Worm (Caenorhabditis elegans) whole organism, L4 larva: Measurements from ENCODE around the gene Y4C6A.4.

ENCODE experiments used
- D1046.2 ChIP-seq: fragments of 200-800 bp; sonication (Bioruptor generic); IDR thresholded peaks from 2 replicates; pipeline ENCODE4 v1.3.6; 2022; ENCODE audit warnings: missing genetic modification characterization, missing compliant biosample characterization
- F10B5.3 ChIP-seq: sonication (generic microtip); optimal IDR thresholded peaks from 2 replicates; lab custom pipeline; 2016; ENCODE audit warnings: mild to moderate bottlenecking, missing genetic modification characterization, missing compliant biosample characterization
- F44E2.7 ChIP-seq: fragments of 200-800 bp; sonication (Bioruptor generic); IDR thresholded peaks from 2 replicates; pipeline ENCODE4 v2.1.2; 2022; ENCODE audit warnings: missing genetic modification characterization, missing compliant biosample characterization
- R02D3.7 ChIP-seq: fragments of 150-350 bp; sonication (generic microtip); optimal IDR thresholded peaks from 3 replicates; lab custom pipeline; 2014; ENCODE audit warnings: missing biosample characterization, missing genetic modification characterization
- Y75B8A.6 ChIP-seq: fragments of 200-800 bp; sonication (Bioruptor generic); IDR thresholded peaks from 2 replicates; pipeline ENCODE4 v1.3.6; 2022; ENCODE audit warnings: missing genetic modification reagents, missing genetic modification characterization, missing compliant biosample characterization
- ZK337.2 ChIP-seq: fragments of 200-800 bp; sonication (Bioruptor generic); IDR thresholded peaks from 2 replicates; pipeline ENCODE4 v1.3.6; 2022; ENCODE audit warnings: missing genetic modification reagents, missing genetic modification characterization, missing compliant biosample characterization
- aha-1 ChIP-seq: fragments of 150-350 bp; peaks from one replicate; lab custom pipeline; 2014; ENCODE audit warnings: missing biosample characterization, missing genetic modification characterization
- ama-1 ChIP-seq: fragments of 150-350 bp; optimal IDR thresholded peaks from 2 replicates; lab custom pipeline; 2014; ENCODE audit warnings: inconsistent platforms, mixed read lengths
- ceh-28 ChIP-seq: fragments of 150-350 bp; optimal IDR thresholded peaks from 2 replicates; lab custom pipeline; 2014; ENCODE audit warnings: missing biosample characterization, missing genetic modification reagents, missing genetic modification characterization
- ceh-32 ChIP-seq: sonication (generic microtip); optimal IDR thresholded peaks from 2 replicates; lab custom pipeline; 2016; ENCODE audit warnings: mild to moderate bottlenecking, missing genetic modification characterization, missing compliant biosample characterization; ENCODE audit not compliant: poor library complexity
- ceh-44 ChIP-seq: fragments of 200-800 bp; sonication (Bioruptor generic); IDR thresholded peaks from 2 replicates; pipeline ENCODE4 v1.3.6; 2022; ENCODE audit warnings: missing genetic modification reagents, missing genetic modification characterization, missing compliant biosample characterization
- daf-16 ChIP-seq, 3 experiments: sonication (generic microtip); optimal IDR thresholded peaks; 2 replicates each; lab custom pipeline; 2016 to 2017; ENCODE audit warnings: missing genetic modification characterization in 3 of 3, missing genetic modification reagents in 3 of 3, mild to moderate bottlenecking in 2 of 3, missing compliant biosample characterization in 2 of 3, missing biosample characterization in 1 of 3, moderate library complexity in 1 of 3
- daf-8 ChIP-seq: fragments of 200-800 bp; sonication (Bioruptor generic); IDR thresholded peaks from 2 replicates; pipeline ENCODE4 v1.3.6; 2022; ENCODE audit warnings: missing genetic modification characterization, missing compliant biosample characterization
- dve-1 ChIP-seq: sonication (generic microtip); optimal IDR thresholded peaks from 2 replicates; lab custom pipeline; 2017; ENCODE audit warnings: antibody characterized with exemption, mild to moderate bottlenecking, missing genetic modification characterization, missing compliant biosample characterization; ENCODE audit not compliant: insufficient read depth
- egl-43 ChIP-seq: fragments of 200-800 bp; sonication (Bioruptor generic); IDR thresholded peaks from 2 replicates; pipeline ENCODE4 v1.3.6; 2022; ENCODE audit warnings: missing genetic modification reagents, missing genetic modification characterization, missing compliant biosample characterization
- fos-1 ChIP-seq: fragments of 150-350 bp; optimal IDR thresholded peaks from 2 replicates; lab custom pipeline; 2014; ENCODE audit warnings: missing biosample characterization, missing genetic modification characterization
- gei-8 ChIP-seq: fragments of 200-800 bp; sonication (Bioruptor generic); optimal IDR thresholded peaks from 2 replicates; lab custom pipeline; 2018; ENCODE audit warnings: mild to moderate bottlenecking, missing genetic modification characterization, missing compliant biosample characterization
- lin-15B ChIP-seq: fragments of 150-350 bp; sonication (generic microtip); optimal IDR thresholded peaks from 3 replicates; lab custom pipeline; 2014; ENCODE audit warnings: missing biosample characterization, missing genetic modification characterization
- mep-1 ChIP-seq: fragments of 150-350 bp; sonication (generic microtip); optimal IDR thresholded peaks from 3 replicates; lab custom pipeline; 2014; ENCODE audit warnings: missing biosample characterization, missing genetic modification characterization
- mxl-2 ChIP-seq: fragments of 200-800 bp; sonication (Bioruptor generic); conservative IDR thresholded peaks from 2 replicates; pipeline ENCODE4 v1.3.6; 2022; ENCODE audit warnings: missing genetic modification reagents, missing genetic modification characterization, missing compliant biosample characterization
- nhr-102 ChIP-seq: sonication (generic microtip); optimal IDR thresholded peaks from 2 replicates; lab custom pipeline; 2016; ENCODE audit warnings: mild to moderate bottlenecking, missing genetic modification characterization, moderate library complexity, missing compliant biosample characterization
- nhr-237 ChIP-seq: sonication (generic microtip); optimal IDR thresholded peaks from 2 replicates; lab custom pipeline; 2017; ENCODE audit warnings: missing biosample characterization, missing genetic modification characterization
- nhr-41 ChIP-seq: fragments of 200-800 bp; sonication (Bioruptor generic); IDR thresholded peaks from 2 replicates; pipeline ENCODE4 v1.3.6; 2022; ENCODE audit warnings: missing genetic modification reagents, missing genetic modification characterization, missing compliant biosample characterization
- nhr-48 ChIP-seq: sonication (generic microtip); optimal IDR thresholded peaks from 2 replicates; lab custom pipeline; 2016; ENCODE audit warnings: mild to moderate bottlenecking, missing genetic modification characterization, missing compliant biosample characterization
- pha-4 ChIP-seq, 2 experiments: fragments of 150-350 bp in 1 of 2; fragments of 200-800 bp in 1 of 2; sonication (Bioruptor generic) in 1 of 2; IDR thresholded peaks in 1 of 2; optimal IDR thresholded peaks in 1 of 2; 2 replicates each; pipeline versions ENCODE4 v1.3.6 to Lab custom; 2014 to 2022; ENCODE audit warnings: missing genetic modification characterization in 2 of 2, missing genetic modification reagents in 2 of 2, missing biosample characterization in 1 of 2, missing compliant biosample characterization in 1 of 2
- sdz-12 ChIP-seq: fragments of 200-800 bp; sonication (Bioruptor generic); optimal IDR thresholded peaks from 2 replicates; lab custom pipeline; 2018; ENCODE audit warnings: mild to moderate bottlenecking, missing genetic modification characterization, missing compliant biosample characterization
- skn-1 ChIP-seq: fragments of 150-350 bp; optimal IDR thresholded peaks from 2 replicates; lab custom pipeline; 2014; ENCODE audit warnings: missing biosample characterization, missing genetic modification characterization
- snpc-4 ChIP-seq: fragments of 150-350 bp; optimal IDR thresholded peaks from 2 replicates; lab custom pipeline; 2014; ENCODE audit warnings: missing biosample characterization, missing genetic modification characterization
- spr-1 ChIP-seq: sonication (generic microtip); optimal IDR thresholded peaks from 2 replicates; lab custom pipeline; 2016; ENCODE audit warnings: mild to moderate bottlenecking, missing genetic modification characterization, missing compliant biosample characterization
- tra-1 ChIP-seq: fragments of 200-800 bp; sonication (Bioruptor generic); IDR thresholded peaks from 2 replicates; pipeline ENCODE4 v1.3.6; 2022; ENCODE audit warnings: missing genetic modification reagents, missing genetic modification characterization, missing compliant biosample characterization
- unc-39 ChIP-seq: sonication (generic microtip); optimal IDR thresholded peaks from 2 replicates; lab custom pipeline; 2017; ENCODE audit warnings: missing biosample characterization, missing genetic modification characterization
- unc-62 ChIP-seq, 3 experiments: fragments of 150-350 bp in 1 of 3; sonication (generic microtip); optimal IDR thresholded peaks in 2 of 3; peaks in 1 of 3; 1 replicate in 1 of 3; 2 replicates in 2 of 3; lab custom pipeline; 2014 to 2017; ENCODE audit warnings: missing biosample characterization in 3 of 3, missing genetic modification characterization in 3 of 3, missing genetic modification reagents in 3 of 3, missing genotype in 1 of 3
- vab-7 ChIP-seq: fragments of 200-800 bp; sonication (Bioruptor generic); IDR thresholded peaks from 2 replicates; pipeline ENCODE4 v1.3.6; 2022; ENCODE audit warnings: missing genetic modification reagents, missing genetic modification characterization, missing compliant biosample characterization
- zfp-3 ChIP-seq: fragments of 200-800 bp; sonication (Bioruptor generic); conservative IDR thresholded peaks from 2 replicates; pipeline ENCODE4 v1.3.6; 2022; ENCODE audit warnings: missing genetic modification reagents, missing genetic modification characterization, missing compliant biosample characterization
- zip-2 ChIP-seq: fragments of 150-350 bp; optimal IDR thresholded peaks from 2 replicates; lab custom pipeline; 2014; ENCODE audit warnings: missing biosample characterization, missing genetic modification characterization
- ztf-11 ChIP-seq: fragments of 150-350 bp; optimal IDR thresholded peaks from 2 replicates; lab custom pipeline; 2014; ENCODE audit warnings: missing biosample characterization, missing genetic modification characterization

Y4C6A.4 gene

ce11 chrIV:5452667-5453066 lies at the start of gene Y4C6A.4:
Gene Y4C6A.4, plus strand, starts transcription at chrIV:5452967.
- no peak for TF ChIP-seq sdz-12 (GFP tag; lab: Kevin White, UChicago)
- no peak for TF ChIP-seq mep-1 (tag; lab: Kevin White, UChicago)
- no peak for TF ChIP-seq snpc-4 (tag; lab: Kevin White, UChicago)
- no peak for TF ChIP-seq D1046.2 (GFP tag; lab: Robert Waterston, UW)
- TF ChIP-seq unc-39 (tag; lab: Kevin White, UChicago), result no peak
- TF ChIP-seq gei-8 (GFP tag; lab: Kevin White, UChicago), result no peak
- TF ChIP-seq fos-1 (tag; lab: Kevin White, UChicago), result no peak
- TF ChIP-seq daf-8 (GFP tag; lab: Robert Waterston, UW), result no peak
- TF ChIP-seq skn-1 (tag; lab: Kevin White, UChicago), result no peak

DNA sequence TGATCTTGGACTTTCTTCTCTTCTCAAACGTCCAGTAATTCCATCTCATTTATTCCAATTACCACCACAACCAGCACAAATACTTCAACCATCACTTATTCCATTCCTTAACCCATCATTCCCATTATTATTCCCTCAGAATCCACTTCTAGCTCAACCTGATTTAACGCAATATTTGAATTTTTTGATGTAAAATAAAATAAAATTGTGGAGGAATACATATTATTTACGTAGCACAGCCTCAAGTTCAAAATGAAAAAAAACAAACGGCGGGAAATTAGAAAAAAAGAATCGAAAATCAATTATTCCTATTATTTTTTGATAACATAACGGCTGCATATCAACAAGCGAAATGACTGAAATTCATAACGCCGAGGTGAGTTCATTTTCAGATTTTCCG lies 47.4 kb upstream of the Y4C6A.4 start, which contains the start of gene ZK616.61:
ZK616.61 (plus strand) TSS at position 301 of the 400 bp plus-strand sequence.
- TF ChIP-seq R02D3.7 (tag; lab: Kevin White, UChicago) (no peak), lin-15B (tag; lab: Kevin White, UChicago) (no peak), ama-1 (lab: Kevin White, UChicago) (no peak), unc-62 (GFP tag; optimal IDR thresholded peaks at IDR 0.05 in 1 of 2; lab: Kevin White, UChicago) (no peak), unc-62 (tag; optimal IDR thresholded peaks at IDR 0.05; lab: Kevin White, UChicago) (no peak), pha-4 (GFP tag; IDR thresholded peaks at IDR 0.05; lab: Robert Waterston, UW) (no peak), pha-4 (tag; optimal IDR thresholded peaks at IDR 0.05; lab: Kevin White, UChicago) (no peak), zfp-3 (GFP tag; lab: Robert Waterston, UW) (no peak), nhr-48 (tag; lab: Kevin White, UChicago) (no peak), egl-43 (GFP tag; lab: Robert Waterston, UW) (no peak), spr-1 (tag; lab: Kevin White, UChicago) (no peak), Y75B8A.6 (GFP tag; lab: Robert Waterston, UW) (no peak), vab-7 (GFP tag; lab: Robert Waterston, UW) (no peak), nhr-41 (GFP tag; lab: Robert Waterston, UW) (no peak), F10B5.3 (tag; lab: Kevin White, UChicago) (no peak), zip-2 (tag; lab: Kevin White, UChicago) (no peak), nhr-102 (no peak), mxl-2 (GFP tag; lab: Robert Waterston, UW) (no peak), snpc-4 (tag; lab: Kevin White, UChicago) (no peak), ceh-44 (GFP tag; lab: Robert Waterston, UW) (no peak), nhr-237 (tag; lab: Kevin White, UChicago) (no peak), ZK337.2 (GFP tag; lab: Robert Waterston, UW) (no peak)

DNA sequence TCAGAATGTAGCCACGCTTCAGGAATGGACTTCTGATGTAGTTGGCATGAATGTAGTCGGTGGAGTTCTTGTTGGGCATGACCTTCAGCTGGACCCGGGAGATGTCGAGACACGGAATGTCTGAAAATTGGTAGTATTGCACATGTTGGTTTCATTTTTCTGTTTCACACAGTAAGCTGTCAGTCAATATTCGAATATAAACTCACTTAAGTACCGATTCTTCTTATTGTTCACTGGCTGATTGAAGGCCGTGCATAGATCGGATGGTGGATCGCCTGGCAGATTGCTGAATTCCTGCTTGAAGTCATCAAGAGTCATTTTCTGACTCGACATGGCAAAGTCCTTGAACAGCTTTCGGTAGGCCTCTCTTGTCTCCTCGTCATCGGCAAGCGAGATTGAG lies 43.7 kb upstream of the Y4C6A.4 start:
- peak in 1 of 2 experiments; percentile 95 for TF ChIP-seq unc-62 (GFP tag; optimal IDR thresholded peaks at IDR 0.05 in 1 of 2; lab: Kevin White, UChicago)
- no peak for TF ChIP-seq unc-62 (tag; optimal IDR thresholded peaks at IDR 0.05; lab: Kevin White, UChicago)
- no peak for TF ChIP-seq dve-1
- no peak for TF ChIP-seq Y75B8A.6 (GFP tag; lab: Robert Waterston, UW)
- TF ChIP-seq daf-16 (GFP tag; optimal IDR thresholded peaks at IDR 0.05; lab: Kevin White, UChicago), result no peak
- TF ChIP-seq daf-16 (tag; optimal IDR thresholded peaks at IDR 0.05; lab: Kevin White, UChicago), result no peak

ce11 chrIV:5411120-5411519 lies 41.6 kb upstream of the Y4C6A.4 start, which contains the start of gene ZK616.65:
Gene ZK616.65, minus strand, starts transcription at chrIV:5411220.
- no peak for TF ChIP-seq unc-62 (GFP tag; optimal IDR thresholded peaks at IDR 0.05 in 1 of 2; lab: Kevin White, UChicago)
- no peak for TF ChIP-seq unc-62 (tag; optimal IDR thresholded peaks at IDR 0.05; lab: Kevin White, UChicago)
- TF ChIP-seq tra-1 (GFP tag; lab: Robert Waterston, UW), result no peak
- TF ChIP-seq ceh-32 (tag; lab: Kevin White, UChicago), result no peak
- TF ChIP-seq ceh-28, result no peak
- no peak for TF ChIP-seq ztf-11 (tag; lab: Kevin White, UChicago)
- TF ChIP-seq aha-1 (tag; lab: Kevin White, UChicago), result no peak
- TF ChIP-seq ceh-44 (GFP tag; lab: Robert Waterston, UW), result no peak
- no peak for TF ChIP-seq Y75B8A.6 (GFP tag; lab: Robert Waterston, UW)
- no peak for TF ChIP-seq F44E2.7 (GFP tag; lab: Robert Waterston, UW)
- no peak for TF ChIP-seq vab-7 (GFP tag; lab: Robert Waterston, UW)
- TF ChIP-seq skn-1 (tag; lab: Kevin White, UChicago), result no peak
- TF ChIP-seq ama-1 (lab: Kevin White, UChicago), result no peak
